Worm (Caenorhabditis elegans): ENCODE data around the gene atic-1.

The atic-1 gene

ce11 chrIV:7849235-7849634 is 32.6 kb upstream of the atic-1 start:
- no peak for TF ChIP-seq ref-1 (GFP tag; conservative IDR thresholded peaks at IDR 0.05)
- no peak for TF ChIP-seq klf-2 (GFP tag; conservative IDR thresholded peaks at IDR 0.05)
- no peak for TF ChIP-seq T22C8.4 (GFP tag; IDR thresholded peaks at IDR 0.05)
- TF ChIP-seq ztf-23 (GFP tag; IDR thresholded peaks at IDR 0.05) = no peak
- TF ChIP-seq cog-1 (tag; optimal IDR thresholded peaks at IDR 0.05) = no peak
- TF ChIP-seq flt-1 (GFP tag; IDR thresholded peaks at IDR 0.05) = no peak
- TF ChIP-seq ztf-29 (GFP tag; IDR thresholded peaks at IDR 0.05) = no peak
- TF ChIP-seq tab-1 (GFP tag; IDR thresholded peaks at IDR 0.05) = no peak
- TF ChIP-seq med-1 (GFP tag; optimal IDR thresholded peaks at IDR 0.05; ENCODE audit: insufficient read depth) = no peak

- TF ChIP-seq ztf-23 (GFP tag; IDR thresholded peaks at IDR 0.05) (no peak), cog-1 (tag; optimal IDR thresholded peaks at IDR 0.05) (no peak)
Observed at ce11 chrIV:7850329-7850728, 31.5 kb upstream of the atic-1 start.

ce11 chrIV:7851291-7851690 is 30.5 kb upstream of the atic-1 start:
- TF ChIP-seq flt-1 (GFP tag; IDR thresholded peaks at IDR 0.05) = no peak
- no peak for TF ChIP-seq med-1 (GFP tag; optimal IDR thresholded peaks at IDR 0.05; ENCODE audit: insufficient read depth)

- TF ChIP-seq ref-1 (GFP tag; conservative IDR thresholded peaks at IDR 0.05) (no peak), ztf-23 (GFP tag; IDR thresholded peaks at IDR 0.05) (no peak)
Observed at ce11 chrIV:7868607-7869006, 13.2 kb upstream of the atic-1 start, which contains the start of gene flp-10. Gene flp-10, plus strand, starts transcription at chrIV:7868907.

- no peak for TF ChIP-seq tab-1 (GFP tag; IDR thresholded peaks at IDR 0.05)
- no peak for TF ChIP-seq ref-1 (GFP tag; conservative IDR thresholded peaks at IDR 0.05)
- no peak for TF ChIP-seq ztf-29 (GFP tag; IDR thresholded peaks at IDR 0.05)
- no peak for TF ChIP-seq ztf-23 (GFP tag; IDR thresholded peaks at IDR 0.05)
- no peak for TF ChIP-seq med-1 (GFP tag; optimal IDR thresholded peaks at IDR 0.05; ENCODE audit: insufficient read depth)
- no peak for TF ChIP-seq cog-1 (tag; optimal IDR thresholded peaks at IDR 0.05)
- no peak for TF ChIP-seq klf-2 (GFP tag; conservative IDR thresholded peaks at IDR 0.05)
- TF ChIP-seq flt-1 (GFP tag; IDR thresholded peaks at IDR 0.05) = no peak
- TF ChIP-seq T22C8.4 (GFP tag; IDR thresholded peaks at IDR 0.05) = no peak
Observed at ce11 chrIV:7870451-7870850, 11.4 kb upstream of the atic-1 start, which contains the start of gene T06C10.3. Gene T06C10.3, plus strand, starts transcription at chrIV:7870751.

- TF ChIP-seq ref-1 (GFP tag; conservative IDR thresholded peaks at IDR 0.05) (no peak), ztf-23 (GFP tag; IDR thresholded peaks at IDR 0.05) (no peak), klf-2 (GFP tag; conservative IDR thresholded peaks at IDR 0.05) (no peak), ztf-29 (GFP tag; IDR thresholded peaks at IDR 0.05) (no peak), T22C8.4 (GFP tag; IDR thresholded peaks at IDR 0.05) (no peak), cog-1 (tag; optimal IDR thresholded peaks at IDR 0.05) (no peak), med-1 (GFP tag; optimal IDR thresholded peaks at IDR 0.05; ENCODE audit: insufficient read depth) (no peak), tab-1 (GFP tag; IDR thresholded peaks at IDR 0.05) (no peak), flt-1 (GFP tag; IDR thresholded peaks at IDR 0.05) (no peak)
Observed at ce11 chrIV:7877255-7877654, 4.6 kb upstream of the atic-1 start.

ce11 chrIV:7877781-7878180 is 4.0 kb upstream of the atic-1 start, which contains the start of gene kin-26:
Gene kin-26, minus strand, starts transcription at chrIV:7877881.
- no peak for TF ChIP-seq klf-2 (GFP tag; conservative IDR thresholded peaks at IDR 0.05)
- no peak for TF ChIP-seq med-1 (GFP tag; optimal IDR thresholded peaks at IDR 0.05; ENCODE audit: insufficient read depth)
- no peak for TF ChIP-seq cog-1 (tag; optimal IDR thresholded peaks at IDR 0.05)
- no peak for TF ChIP-seq ztf-29 (GFP tag; IDR thresholded peaks at IDR 0.05)
- no peak for TF ChIP-seq tab-1 (GFP tag; IDR thresholded peaks at IDR 0.05)
- no peak for TF ChIP-seq ztf-23 (GFP tag; IDR thresholded peaks at IDR 0.05)
- no peak for TF ChIP-seq flt-1 (GFP tag; IDR thresholded peaks at IDR 0.05)
- no peak for TF ChIP-seq T22C8.4 (GFP tag; IDR thresholded peaks at IDR 0.05)
- TF ChIP-seq ref-1 (GFP tag; conservative IDR thresholded peaks at IDR 0.05) = no peak

ce11 chrIV:7879017-7879416 is 2.8 kb upstream of the atic-1 start, which contains the start of gene srt-73:
Gene srt-73, plus strand, starts transcription at chrIV:7879317.
- no peak for TF ChIP-seq T22C8.4 (GFP tag; IDR thresholded peaks at IDR 0.05)
- no peak for TF ChIP-seq ztf-29 (GFP tag; IDR thresholded peaks at IDR 0.05)
- no peak for TF ChIP-seq med-1 (GFP tag; optimal IDR thresholded peaks at IDR 0.05; ENCODE audit: insufficient read depth)
- no peak for TF ChIP-seq ztf-23 (GFP tag; IDR thresholded peaks at IDR 0.05)

- TF ChIP-seq ztf-23 (GFP tag; IDR thresholded peaks at IDR 0.05) = no peak
- no peak for TF ChIP-seq med-1 (GFP tag; optimal IDR thresholded peaks at IDR 0.05; ENCODE audit: insufficient read depth)
- no peak for TF ChIP-seq ref-1 (GFP tag; conservative IDR thresholded peaks at IDR 0.05)
- no peak for TF ChIP-seq cog-1 (tag; optimal IDR thresholded peaks at IDR 0.05)
- no peak for TF ChIP-seq T22C8.4 (GFP tag; IDR thresholded peaks at IDR 0.05)
- no peak for TF ChIP-seq flt-1 (GFP tag; IDR thresholded peaks at IDR 0.05)
- TF ChIP-seq klf-2 (GFP tag; conservative IDR thresholded peaks at IDR 0.05) = no peak
- TF ChIP-seq tab-1 (GFP tag; IDR thresholded peaks at IDR 0.05) = no peak
- TF ChIP-seq ztf-29 (GFP tag; IDR thresholded peaks at IDR 0.05) = no peak
Observed at ce11 chrIV:7881166-7881565, 660 bp upstream of the atic-1 start.

ce11 chrIV:7897443-7897842 is 15.6 kb downstream of the atic-1 start, which contains the start of gene ilys-4:
Gene ilys-4, minus strand, starts transcription at chrIV:7897543.
- TF ChIP-seq ztf-23 (GFP tag; IDR thresholded peaks at IDR 0.05) (no peak), med-1 (GFP tag; optimal IDR thresholded peaks at IDR 0.05; ENCODE audit: insufficient read depth) (no peak), tab-1 (GFP tag; IDR thresholded peaks at IDR 0.05) (no peak)

ce11 chrIV:7897953-7898352 is 16.1 kb downstream of the atic-1 start:
- TF ChIP-seq ztf-23 (GFP tag; IDR thresholded peaks at IDR 0.05) (no peak), cog-1 (tag; optimal IDR thresholded peaks at IDR 0.05) (no peak), med-1 (GFP tag; optimal IDR thresholded peaks at IDR 0.05; ENCODE audit: insufficient read depth) (no peak), tab-1 (GFP tag; IDR thresholded peaks at IDR 0.05) (no peak)

Measured in whole organism, midembryonic.